Fruit fly (Drosophila melanogaster) whole organism, prepupa: ENCODE measurements around the gene GstD5.
A peak's percentile ranks its signal among the peaks of the same experiment; 100 is the strongest.

ENCODE experiments used
- CG11294 ChIP-seq: fragments of 200-800 bp; sonication (Bioruptor generic); IDR thresholded peaks from 2 replicates; pipeline ENCODE4 v1.3.6; 2022; ENCODE audit warnings: missing biosample characterization, missing genetic modification characterization
- CG11762 ChIP-seq: fragments of 200-800 bp; sonication (Bioruptor generic); optimal IDR thresholded peaks from 3 replicates; lab custom pipeline; 2016; ENCODE audit warnings: missing biosample characterization, missing genetic modification characterization; ENCODE audit not compliant: insufficient read depth
- CG11902 ChIP-seq: fragments of 200-800 bp; sonication (Bioruptor generic); optimal IDR thresholded peaks from 3 replicates; lab custom pipeline; 2016; ENCODE audit warnings: missing biosample characterization, missing genetic modification characterization
- CG1621 ChIP-seq: fragments of 200-800 bp; sonication (Bioruptor generic); optimal IDR thresholded peaks from 3 replicates; lab custom pipeline; 2018; ENCODE audit warnings: missing biosample characterization, mild to moderate bottlenecking, missing genetic modification characterization
- CG16779 ChIP-seq: fragments of 200-800 bp; sonication (Bioruptor generic); optimal IDR thresholded peaks from 3 replicates; lab custom pipeline; 2017; ENCODE audit warnings: missing biosample characterization, mild to moderate bottlenecking, missing genetic modification characterization
- CG31627 ChIP-seq: fragments of 200-800 bp; sonication (Bioruptor generic); optimal IDR thresholded peaks from 3 replicates; lab custom pipeline; 2016; ENCODE audit warnings: missing biosample characterization, missing genetic modification characterization
- CG32006 ChIP-seq: fragments of 200-800 bp; sonication (Bioruptor generic); optimal IDR thresholded peaks from 3 replicates; lab custom pipeline; 2017; ENCODE audit warnings: missing biosample characterization, mild to moderate bottlenecking, missing genetic modification characterization
- CG3919 ChIP-seq: fragments of 200-800 bp; sonication (Bioruptor generic); optimal IDR thresholded peaks from 3 replicates; lab custom pipeline; 2016; ENCODE audit warnings: missing biosample characterization, missing genetic modification characterization
- CG4318 ChIP-seq: fragments of 200-800 bp; sonication (Bioruptor generic); optimal IDR thresholded peaks from 3 replicates; lab custom pipeline; 2017; ENCODE audit warnings: missing biosample characterization, mild to moderate bottlenecking, missing genetic modification characterization
- CG6163 ChIP-seq: fragments of 200-800 bp; sonication (Bioruptor generic); IDR thresholded peaks from 3 replicates; pipeline ENCODE4 v1.3.6; 2022; ENCODE audit warnings: missing biosample characterization, missing genetic modification characterization
- CG6276 ChIP-seq: fragments of 200-800 bp; sonication (Bioruptor generic); optimal IDR thresholded peaks from 2 replicates; lab custom pipeline; 2017; ENCODE audit warnings: missing biosample characterization, mild to moderate bottlenecking, missing genetic modification characterization
- CG6792 ChIP-seq: fragments of 200-800 bp; sonication (Bioruptor generic); optimal IDR thresholded peaks from 3 replicates; lab custom pipeline; 2016; ENCODE audit warnings: missing biosample characterization, missing genetic modification characterization
- CG6854 ChIP-seq: fragments of 200-800 bp; sonication (Bioruptor generic); optimal IDR thresholded peaks from 2 replicates; lab custom pipeline; 2017; ENCODE audit warnings: missing biosample characterization, mild to moderate bottlenecking, missing genetic modification characterization
- CG8119 ChIP-seq: fragments of 200-800 bp; sonication (Bioruptor generic); IDR thresholded peaks from 3 replicates; pipeline ENCODE4 v1.3.6; 2022; ENCODE audit warnings: missing biosample characterization, missing genetic modification characterization
- CG8319 ChIP-seq: fragments of 200-800 bp; sonication (Bioruptor generic); optimal IDR thresholded peaks from 3 replicates; lab custom pipeline; 2016; ENCODE audit warnings: missing biosample characterization, missing genetic modification characterization
- CG8632 ChIP-seq: fragments of 200-800 bp; sonication (Bioruptor generic); optimal IDR thresholded peaks from 3 replicates; lab custom pipeline; 2016; ENCODE audit warnings: missing biosample characterization, missing genetic modification characterization
- CG9139 ChIP-seq: fragments of 200-800 bp; sonication (Bioruptor generic); optimal IDR thresholded peaks from 3 replicates; lab custom pipeline; 2017; ENCODE audit warnings: missing biosample characterization, mild to moderate bottlenecking, missing genetic modification characterization
- Eip75B ChIP-seq: fragments of 200-800 bp; sonication (Bioruptor generic); optimal IDR thresholded peaks from 3 replicates; lab custom pipeline; 2016; ENCODE audit warnings: missing biosample characterization, missing genetic modification characterization
- Eip78C ChIP-seq: fragments of 200-800 bp; sonication (Bioruptor generic); peaks from one replicate; lab custom pipeline; 2016; ENCODE audit warnings: missing biosample characterization, missing genetic modification characterization
- Eip93F ChIP-seq: fragments of 200-800 bp; sonication (Bioruptor generic); optimal IDR thresholded peaks from 2 replicates; lab custom pipeline; 2016; ENCODE audit warnings: missing biosample characterization, mild to moderate bottlenecking, missing genetic modification characterization
- Hr38 ChIP-seq: sonication (Bioruptor generic); optimal IDR thresholded peaks from 2 replicates; lab custom pipeline; 2016; ENCODE audit warnings: missing biosample characterization, missing genetic modification characterization
- Hr39 ChIP-seq: fragments of 200-800 bp; sonication (Bioruptor generic); optimal IDR thresholded peaks from 2 replicates; lab custom pipeline; 2016; ENCODE audit warnings: missing biosample characterization, missing genetic modification characterization
- Hr4 ChIP-seq: fragments of 200-800 bp; sonication (Bioruptor generic); optimal IDR thresholded peaks from 3 replicates; lab custom pipeline; 2016; ENCODE audit warnings: missing biosample characterization, missing genetic modification characterization
- Lpt ChIP-seq: fragments of 200-800 bp; sonication (Bioruptor generic); optimal IDR thresholded peaks from 3 replicates; lab custom pipeline; 2016; ENCODE audit warnings: missing biosample characterization, missing genetic modification characterization
- Smox ChIP-seq: fragments of 200-800 bp; sonication (Bioruptor generic); optimal IDR thresholded peaks from 3 replicates; lab custom pipeline; 2016; ENCODE audit warnings: missing biosample characterization, missing genetic modification characterization
- Sox102F ChIP-seq: fragments of 200-800 bp; sonication (Bioruptor generic); optimal IDR thresholded peaks from 2 replicates; lab custom pipeline; 2016; ENCODE audit warnings: missing biosample characterization, mild to moderate bottlenecking, missing genetic modification characterization
- Sox15 ChIP-seq: fragments of 200-800 bp; sonication (Bioruptor generic); optimal IDR thresholded peaks from 3 replicates; lab custom pipeline; 2016; ENCODE audit warnings: missing biosample characterization, missing genetic modification characterization
- dac ChIP-seq: fragments of 200-800 bp; sonication (Bioruptor generic); optimal IDR thresholded peaks from 2 replicates; lab custom pipeline; 2017; ENCODE audit warnings: missing biosample characterization, mild to moderate bottlenecking, missing genetic modification characterization
- dsx ChIP-seq: fragments of 200-800 bp; optimal IDR thresholded peaks from 3 replicates; lab custom pipeline; 2019; ENCODE audit warnings: missing biosample characterization, mild to moderate bottlenecking, missing genetic modification characterization, moderate library complexity; ENCODE audit not compliant: poor library complexity, severe bottlenecking
- eg ChIP-seq: fragments of 200-800 bp; sonication (Bioruptor generic); IDR thresholded peaks from 3 replicates; pipeline ENCODE4 v1.3.6; 2022; ENCODE audit warnings: missing biosample characterization, missing genetic modification characterization
- esn ChIP-seq: fragments of 200-800 bp; sonication (Bioruptor generic); optimal IDR thresholded peaks from 2 replicates; lab custom pipeline; 2016; ENCODE audit warnings: missing biosample characterization, mild to moderate bottlenecking, missing genetic modification characterization, moderate library complexity
- fd59A ChIP-seq: fragments of 200-800 bp; sonication (Bioruptor generic); optimal IDR thresholded peaks from 2 replicates; lab custom pipeline; 2017; ENCODE audit warnings: missing biosample characterization, mild to moderate bottlenecking, missing genetic modification characterization, missing genetic modification reagents
- fd85E ChIP-seq: fragments of 200-800 bp; sonication (Bioruptor generic); optimal IDR thresholded peaks from 3 replicates; lab custom pipeline; 2016; ENCODE audit warnings: missing biosample characterization, missing genetic modification characterization
- fkh ChIP-seq: fragments of 200-800 bp; sonication (Bioruptor generic); optimal IDR thresholded peaks from 3 replicates; lab custom pipeline; 2017; ENCODE audit warnings: missing biosample characterization, mild to moderate bottlenecking, missing genetic modification characterization, moderate library complexity
- lz ChIP-seq: fragments of 200-800 bp; sonication (Bioruptor generic); optimal IDR thresholded peaks from 3 replicates; lab custom pipeline; 2016; ENCODE audit warnings: missing biosample characterization, missing genetic modification characterization
- net ChIP-seq: fragments of 200-800 bp; sonication (Bioruptor generic); optimal IDR thresholded peaks from 3 replicates; lab custom pipeline; 2016; ENCODE audit warnings: missing biosample characterization, missing genetic modification characterization
- pdm3 ChIP-seq: fragments of 200-800 bp; sonication (Bioruptor generic); optimal IDR thresholded peaks from 3 replicates; lab custom pipeline; 2016; ENCODE audit warnings: missing biosample characterization, missing genetic modification characterization
- salr ChIP-seq, 2 experiments: fragments of 200-800 bp; sonication (Bioruptor generic); optimal IDR thresholded peaks; 3 replicates each; lab custom pipeline; 2016 to 2018; ENCODE audit warnings: missing biosample characterization in 2 of 2, missing genetic modification characterization in 2 of 2, mild to moderate bottlenecking in 1 of 2
- spab ChIP-seq: fragments of 200-800 bp; sonication (Bioruptor generic); optimal IDR thresholded peaks from 2 replicates; lab custom pipeline; 2017; ENCODE audit warnings: missing biosample characterization, mild to moderate bottlenecking, missing genetic modification characterization, missing genetic modification reagents
- svp ChIP-seq: fragments of 200-800 bp; sonication (Bioruptor generic); peaks from one replicate; lab custom pipeline; 2016; ENCODE audit warnings: missing biosample characterization, missing genetic modification characterization

GstD5 gene

dm6 chr3R:12350497-12350896 lies 25.0 kb upstream of the GstD5 start, which contains the start of gene CG10038 (continued):
- no peak for TF ChIP-seq CG9139
- no peak for TF ChIP-seq dac (GFP tag; lab: Kevin White, UChicago)
- no peak for TF ChIP-seq CG4318
- TF ChIP-seq dsx (GFP tag; lab: Kevin White, UChicago) = no peak
- TF ChIP-seq lz (GFP tag; lab: Kevin White, UChicago) = peak; percentile 27
- peak; percentile 14 for TF ChIP-seq CG3919 (GFP tag; lab: Kevin White, UChicago)
- TF ChIP-seq CG11762 (GFP tag; lab: Kevin White, UChicago) = no peak
- TF ChIP-seq net (GFP tag; lab: Kevin White, UChicago) = no peak
- TF ChIP-seq Eip93F (GFP tag; lab: Kevin White, UChicago) = no peak
- TF ChIP-seq Eip75B (GFP tag; lab: Kevin White, UChicago) = no peak
- TF ChIP-seq Sox102F (GFP tag; lab: Kevin White, UChicago) = no peak
- TF ChIP-seq CG6276 (GFP tag; lab: Kevin White, UChicago) = no peak
- peak; percentile 21 for TF ChIP-seq Hr39 (GFP tag; lab: Kevin White, UChicago)
- TF ChIP-seq CG11294 = no peak
- TF ChIP-seq spab (GFP tag; lab: Kevin White, UChicago) = no peak
- no peak for TF ChIP-seq CG6163 (GFP tag; lab: Robert Waterston, UW)
- no peak for TF ChIP-seq CG8119 (GFP tag; lab: Robert Waterston, UW)
- TF ChIP-seq Hr4 (GFP tag; lab: Kevin White, UChicago) = no peak
- TF ChIP-seq Smox (GFP tag; lab: Kevin White, UChicago) = no peak
- no peak for TF ChIP-seq Eip78C
- TF ChIP-seq svp = peak; percentile 86
- peak; percentile 35 for TF ChIP-seq pdm3 (GFP tag; lab: Kevin White, UChicago)
- no peak for TF ChIP-seq fkh (GFP tag; lab: Kevin White, UChicago)
- no peak for TF ChIP-seq salr (GFP tag; optimal IDR thresholded peaks at IDR 0.05; lab: Kevin White, UChicago)
- peak; percentile 18 for TF ChIP-seq CG6792 (GFP tag; lab: Kevin White, UChicago)
- no peak for TF ChIP-seq CG8319 (GFP tag; lab: Kevin White, UChicago)
- TF ChIP-seq CG6854 (GFP tag; lab: Kevin White, UChicago) = no peak
- TF ChIP-seq fd85E = no peak

dm6 chr3R:12352003-12352402 lies 23.5 kb upstream of the GstD5 start, which contains the start of gene CG10041:
CG10041 (minus strand) TSS chr3R:12352103.
- TF ChIP-seq CG8632 (GFP tag; lab: Kevin White, UChicago) (no peak), CG4318 (no peak), CG1621 (tag; lab: Kevin White, UChicago) (no peak), CG11902 (GFP tag; lab: Kevin White, UChicago) (no peak), Eip78C (no peak), CG8319 (GFP tag; lab: Kevin White, UChicago) (no peak), CG31627 (GFP tag; lab: Kevin White, UChicago) (no peak), Sox15 (no peak), fkh (GFP tag; lab: Kevin White, UChicago) (no peak), Hr38 (GFP tag; lab: Kevin White, UChicago) (no peak), CG16779 (tag; lab: Kevin White, UChicago) (no peak), CG32006 (GFP tag; lab: Kevin White, UChicago) (no peak), pdm3 (GFP tag; lab: Kevin White, UChicago) (no peak), Lpt (GFP tag; lab: Kevin White, UChicago) (no peak), eg (GFP tag; lab: Robert Waterston, UW) (no peak)

- no peak for TF ChIP-seq spab (GFP tag; lab: Kevin White, UChicago)
- no peak for TF ChIP-seq CG9139
- no peak for TF ChIP-seq CG16779 (tag; lab: Kevin White, UChicago)
- no peak for TF ChIP-seq fd59A (GFP tag; lab: Kevin White, UChicago)
- peak; percentile 8 for TF ChIP-seq esn (GFP tag; lab: Kevin White, UChicago)
- no peak for TF ChIP-seq Lpt (GFP tag; lab: Kevin White, UChicago)
- TF ChIP-seq, all 60 proteins: peak for 1
Observed at dm6 chr3R:12356044-12356443, 19.5 kb upstream of the GstD5 start, which contains the start of gene MBD-R2. MBD-R2 (minus strand) TSS chr3R:12356265.
